Worm (Caenorhabditis elegans) whole organism, L2 larva: ENCODE results near the gene srw-62.

ENCODE experiments used
- C34F6.9 ChIP-seq: fragments of 150-350 bp; optimal IDR thresholded peaks from 2 replicates; lab custom pipeline; 2014; ENCODE audit warnings: missing biosample characterization, missing genetic modification characterization
- F13H6.1 ChIP-seq: sonication (generic microtip); optimal IDR thresholded peaks from 2 replicates; lab custom pipeline; 2016; ENCODE audit warnings: missing genetic modification characterization, missing compliant biosample characterization
- R02D3.7 ChIP-seq: fragments of 150-350 bp; optimal IDR thresholded peaks from 2 replicates; lab custom pipeline; 2014; ENCODE audit warnings: missing biosample characterization, missing genetic modification characterization
- Y55F3AM.14 ChIP-seq: fragments of 200-800 bp; sonication (Bioruptor generic); optimal IDR thresholded peaks from 2 replicates; lab custom pipeline; 2018; ENCODE audit warnings: mild to moderate bottlenecking, missing genetic modification characterization, missing compliant biosample characterization
- ZK546.5 ChIP-seq: sonication (generic microtip); optimal IDR thresholded peaks from 2 replicates; lab custom pipeline; 2017; ENCODE audit warnings: missing biosample characterization, missing genetic modification characterization
- alr-1 ChIP-seq: fragments of 150-350 bp; optimal IDR thresholded peaks from 2 replicates; lab custom pipeline; 2014; ENCODE audit warnings: missing biosample characterization, missing genetic modification characterization
- aly-2 ChIP-seq: fragments of 150-350 bp; optimal IDR thresholded peaks from 2 replicates; lab custom pipeline; 2014; ENCODE audit warnings: missing biosample characterization, missing genetic modification characterization
- ama-1 ChIP-seq: fragments of 150-350 bp; optimal IDR thresholded peaks from 2 replicates; lab custom pipeline; 2018; ENCODE audit warnings: inconsistent platforms
- blmp-1 ChIP-seq: sonication (generic microtip); optimal IDR thresholded peaks from 2 replicates; lab custom pipeline; 2017; ENCODE audit warnings: missing genetic modification characterization, mild to moderate bottlenecking, missing compliant biosample characterization, antibody characterized with exemption, moderate library complexity; ENCODE audit not compliant: insufficient read depth
- ceh-16 ChIP-seq: fragments of 150-350 bp; optimal IDR thresholded peaks from 2 replicates; lab custom pipeline; 2014; ENCODE audit warnings: missing biosample characterization, missing genetic modification characterization
- ceh-82 ChIP-seq: fragments of 150-350 bp; optimal IDR thresholded peaks from 2 replicates; lab custom pipeline; 2014; ENCODE audit warnings: missing biosample characterization, missing genetic modification characterization
- crh-2 ChIP-seq: sonication (generic microtip); optimal IDR thresholded peaks from 2 replicates; lab custom pipeline; 2017; ENCODE audit warnings: missing biosample characterization, missing genetic modification characterization
- dmd-4 ChIP-seq: sonication (generic microtip); optimal IDR thresholded peaks from 2 replicates; lab custom pipeline; 2017; ENCODE audit warnings: missing biosample characterization, missing genetic modification characterization
- egl-27 ChIP-seq: sonication (generic microtip); optimal IDR thresholded peaks from 3 replicates; lab custom pipeline; 2017; ENCODE audit warnings: missing biosample characterization, missing genetic modification reagents, missing genetic modification characterization
- elt-1 ChIP-seq: fragments of 150-350 bp; optimal IDR thresholded peaks from 2 replicates; lab custom pipeline; 2014; ENCODE audit warnings: missing biosample characterization, missing genetic modification characterization
- elt-3 ChIP-seq: sonication (generic microtip); optimal IDR thresholded peaks from 2 replicates; lab custom pipeline; 2017; ENCODE audit warnings: missing biosample characterization, missing genetic modification characterization
- fos-1 ChIP-seq: fragments of 150-350 bp; optimal IDR thresholded peaks from 2 replicates; lab custom pipeline; 2014; ENCODE audit warnings: missing biosample characterization, missing genetic modification characterization
- gmeb-1 ChIP-seq: fragments of 150-350 bp; optimal IDR thresholded peaks from 2 replicates; lab custom pipeline; 2014; ENCODE audit warnings: missing biosample characterization, missing genetic modification characterization
- lin-11 ChIP-seq: fragments of 150-350 bp; sonication (generic microtip); optimal IDR thresholded peaks from 2 replicates; lab custom pipeline; 2014; ENCODE audit warnings: missing biosample characterization, missing genetic modification characterization, inconsistent platforms, mixed read lengths
- lin-13 ChIP-seq: fragments of 150-350 bp; optimal IDR thresholded peaks from 2 replicates; lab custom pipeline; 2014; ENCODE audit warnings: missing biosample characterization, missing genetic modification reagents, missing genetic modification characterization
- lin-39 ChIP-seq: fragments of 150-350 bp; optimal IDR thresholded peaks from 2 replicates; lab custom pipeline; 2014; ENCODE audit warnings: missing biosample characterization, missing genetic modification reagents, missing genetic modification characterization
- lsy-2 ChIP-seq, 2 experiments: fragments of 150-350 bp in 1 of 2; sonication (generic microtip) in 1 of 2; optimal IDR thresholded peaks; 2 replicates each; lab custom pipeline; 2014 to 2017; ENCODE audit warnings: missing biosample characterization in 2 of 2, missing genetic modification characterization in 2 of 2
- mab-5 ChIP-seq: fragments of 150-350 bp; optimal IDR thresholded peaks from 2 replicates; lab custom pipeline; 2014; ENCODE audit warnings: missing biosample characterization, missing genetic modification characterization
- mbf-1 ChIP-seq: sonication (generic microtip); optimal IDR thresholded peaks from 2 replicates; lab custom pipeline; 2017; ENCODE audit warnings: missing biosample characterization, missing genetic modification characterization
- mdl-1 ChIP-seq, 2 experiments: fragments of 150-350 bp in 1 of 2; sonication (generic microtip) in 1 of 2; optimal IDR thresholded peaks; 2 replicates each; lab custom pipeline; 2017; ENCODE audit warnings: missing biosample characterization in 2 of 2, missing genetic modification characterization in 2 of 2
- nhr-10 ChIP-seq: sonication (generic microtip); optimal IDR thresholded peaks from 2 replicates; lab custom pipeline; 2017; ENCODE audit warnings: missing biosample characterization, missing genetic modification characterization
- nhr-11 ChIP-seq: fragments of 150-350 bp; optimal IDR thresholded peaks from 2 replicates; lab custom pipeline; 2014; ENCODE audit warnings: missing biosample characterization, missing genetic modification characterization
- nhr-12 ChIP-seq: fragments of 150-350 bp; optimal IDR thresholded peaks from 2 replicates; lab custom pipeline; 2014; ENCODE audit warnings: missing biosample characterization, missing genetic modification characterization
- nhr-129 ChIP-seq: fragments of 150-350 bp; optimal IDR thresholded peaks from 2 replicates; lab custom pipeline; 2014; ENCODE audit warnings: missing biosample characterization, missing genetic modification characterization
- nhr-21 ChIP-seq: fragments of 150-350 bp; optimal IDR thresholded peaks from 2 replicates; lab custom pipeline; 2014; ENCODE audit warnings: missing biosample characterization, missing genetic modification characterization
- nhr-23 ChIP-seq: fragments of 150-350 bp; optimal IDR thresholded peaks from 2 replicates; lab custom pipeline; 2014; ENCODE audit warnings: missing biosample characterization, missing genetic modification reagents, missing genetic modification characterization
- nhr-237 ChIP-seq: fragments of 150-350 bp; optimal IDR thresholded peaks from 2 replicates; lab custom pipeline; 2014; ENCODE audit warnings: missing biosample characterization, missing genetic modification characterization
- nhr-25 ChIP-seq: fragments of 150-350 bp; sonication (generic microtip); optimal IDR thresholded peaks from 3 replicates; lab custom pipeline; 2014; ENCODE audit warnings: missing biosample characterization, missing genetic modification characterization
- nhr-6 ChIP-seq: fragments of 150-350 bp; optimal IDR thresholded peaks from 2 replicates; lab custom pipeline; 2014; ENCODE audit warnings: missing biosample characterization, missing genetic modification characterization
- nhr-77 ChIP-seq: fragments of 150-350 bp; optimal IDR thresholded peaks from 2 replicates; lab custom pipeline; 2014; ENCODE audit warnings: missing biosample characterization, missing genetic modification characterization
- peb-1 ChIP-seq: fragments of 150-350 bp; optimal IDR thresholded peaks from 2 replicates; lab custom pipeline; 2014; ENCODE audit warnings: missing biosample characterization, missing genetic modification characterization
- sem-4 ChIP-seq: fragments of 150-350 bp; optimal IDR thresholded peaks from 2 replicates; lab custom pipeline; 2014; ENCODE audit warnings: missing biosample characterization, missing genetic modification reagents, missing genetic modification characterization
- skn-1 ChIP-seq: sonication (generic microtip); optimal IDR thresholded peaks from 2 replicates; lab custom pipeline; 2017; ENCODE audit warnings: missing biosample characterization, missing genetic modification characterization
- sma-3 ChIP-seq: sonication (generic microtip); optimal IDR thresholded peaks from 2 replicates; lab custom pipeline; 2016; ENCODE audit warnings: missing genetic modification reagents, missing genetic modification characterization, missing compliant biosample characterization
- sma-9 ChIP-seq, 2 experiments: fragments of 150-350 bp in 1 of 2; sonication (generic microtip) in 1 of 2; optimal IDR thresholded peaks; 2 replicates each; lab custom pipeline; 2014 to 2016; ENCODE audit warnings: missing genetic modification characterization in 2 of 2, mild to moderate bottlenecking in 1 of 2, missing biosample characterization in 1 of 2, missing compliant biosample characterization in 1 of 2, missing genetic modification reagents in 1 of 2, moderate library complexity in 1 of 2
- snpc-4 ChIP-seq: fragments of 150-350 bp; optimal IDR thresholded peaks from 2 replicates; lab custom pipeline; 2014; ENCODE audit warnings: missing biosample characterization, missing genetic modification characterization
- unc-39 ChIP-seq: fragments of 150-350 bp; optimal IDR thresholded peaks from 2 replicates; lab custom pipeline; 2014; ENCODE audit warnings: missing biosample characterization, missing genetic modification characterization
- unc-55 ChIP-seq: fragments of 150-350 bp; sonication (generic microtip); optimal IDR thresholded peaks from 3 replicates; lab custom pipeline; 2014; ENCODE audit warnings: missing biosample characterization, missing genetic modification reagents, missing genetic modification characterization
- unc-62 ChIP-seq: fragments of 150-350 bp; optimal IDR thresholded peaks from 2 replicates; lab custom pipeline; 2014; ENCODE audit warnings: missing biosample characterization, missing genetic modification reagents, missing genetic modification characterization
- zag-1 ChIP-seq: fragments of 150-350 bp; optimal IDR thresholded peaks from 2 replicates; lab custom pipeline; 2014; ENCODE audit warnings: missing biosample characterization, missing genetic modification characterization
- ztf-1 ChIP-seq: fragments of 200-800 bp; sonication (Bioruptor generic); conservative IDR thresholded peaks from 2 replicates; pipeline ENCODE4 v1.3.6; 2022; ENCODE audit warnings: missing genetic modification characterization, missing compliant biosample characterization
- ztf-11 ChIP-seq: sonication (generic microtip); optimal IDR thresholded peaks from 2 replicates; lab custom pipeline; 2017; ENCODE audit warnings: missing biosample characterization, missing genetic modification characterization
- ztf-4 ChIP-seq: fragments of 150-350 bp; optimal IDR thresholded peaks from 2 replicates; lab custom pipeline; 2014; ENCODE audit warnings: missing biosample characterization, missing genetic modification characterization

Gene srw-62

ce11 chrII:7808950-7809349 lies 16.3 kb upstream of the srw-62 start:
- TF ChIP-seq nhr-77 (tag; lab: Kevin White, UChicago) = no peak
- TF ChIP-seq ztf-4 (tag; lab: Kevin White, UChicago) = no peak
- TF ChIP-seq nhr-12 (tag; lab: Kevin White, UChicago) = no peak
- no peak for TF ChIP-seq snpc-4 (tag; lab: Kevin White, UChicago)
- peak; percentile 36 for TF ChIP-seq nhr-25 (tag; lab: Kevin White, UChicago)
- no peak for TF ChIP-seq unc-62 (GFP tag; lab: Kevin White, UChicago)
- peak; percentile 1 for TF ChIP-seq crh-2
- no peak for TF ChIP-seq ceh-82 (tag; lab: Kevin White, UChicago)
- TF ChIP-seq ZK546.5 (tag; lab: Kevin White, UChicago) = no peak
- TF ChIP-seq ama-1 = no peak
- no peak for TF ChIP-seq alr-1 (tag; lab: Kevin White, UChicago)
- TF ChIP-seq sem-4 (tag; lab: Kevin White, UChicago) = no peak
- no peak for TF ChIP-seq nhr-129 (tag; lab: Kevin White, UChicago)
- peak; percentile 23 for TF ChIP-seq sma-3 (GFP tag; lab: Kevin White, UChicago)
- no peak for TF ChIP-seq nhr-237
- TF ChIP-seq egl-27 (tag; lab: Kevin White, UChicago) = no peak
- TF ChIP-seq lsy-2 (tag; optimal IDR thresholded peaks at IDR 0.05; lab: Kevin White, UChicago) = peak in 1 of 2 experiments; percentile 11
- peak; percentile 49 for TF ChIP-seq F13H6.1 (tag; lab: Kevin White, UChicago)
- no peak for TF ChIP-seq peb-1 (tag; lab: Kevin White, UChicago)
- TF ChIP-seq Y55F3AM.14 (GFP tag; lab: Kevin White, UChicago) = peak; percentile 63
- no peak for TF ChIP-seq dmd-4 (tag; lab: Kevin White, UChicago)
- peak; percentile 38 for TF ChIP-seq gmeb-1 (tag; lab: Kevin White, UChicago)
- no peak for TF ChIP-seq R02D3.7 (tag; lab: Kevin White, UChicago)
- TF ChIP-seq ceh-16 (tag; lab: Kevin White, UChicago) = no peak
- TF ChIP-seq zag-1 = no peak
- peak; percentile 1 for TF ChIP-seq C34F6.9 (tag; lab: Kevin White, UChicago)
- no peak for TF ChIP-seq elt-1 (tag; lab: Kevin White, UChicago)
- no peak for TF ChIP-seq nhr-6 (tag; lab: Kevin White, UChicago)
- no peak for TF ChIP-seq blmp-1 (tag; lab: Kevin White, UChicago)
- TF ChIP-seq unc-55 (GFP tag; lab: Kevin White, UChicago) = no peak
- TF ChIP-seq fos-1 = peak; percentile 82
- no peak for TF ChIP-seq ztf-11 (tag; lab: Kevin White, UChicago)
- TF ChIP-seq lin-13 = no peak
- no peak for TF ChIP-seq mab-5
- TF ChIP-seq lin-11 (tag; lab: Kevin White, UChicago) = no peak
- no peak for TF ChIP-seq skn-1 (tag; lab: Kevin White, UChicago)
- no peak for TF ChIP-seq aly-2 (tag; lab: Kevin White, UChicago)
- TF ChIP-seq nhr-21 (tag; lab: Kevin White, UChicago) = no peak
- no peak for TF ChIP-seq mbf-1 (tag; lab: Kevin White, UChicago)
- no peak for TF ChIP-seq nhr-10 (tag; lab: Kevin White, UChicago)
- no peak for TF ChIP-seq elt-3 (tag; lab: Kevin White, UChicago)
- no peak for TF ChIP-seq mdl-1 (tag; optimal IDR thresholded peaks at IDR 0.05; lab: Kevin White, UChicago)
- TF ChIP-seq sma-9 (GFP tag; optimal IDR thresholded peaks at IDR 0.05; lab: Kevin White, UChicago) = peak; percentile 76
- TF ChIP-seq sma-9 (tag; optimal IDR thresholded peaks at IDR 0.05; lab: Kevin White, UChicago) = no peak
- no peak for TF ChIP-seq nhr-11 (tag; lab: Kevin White, UChicago)
- TF ChIP-seq nhr-23 (tag; lab: Kevin White, UChicago) = no peak
- no peak for TF ChIP-seq lin-39 (tag; lab: Kevin White, UChicago)
- no peak for TF ChIP-seq unc-39 (tag; lab: Kevin White, UChicago)
- TF ChIP-seq ztf-1 (GFP tag; lab: Robert Waterston, UW) = no peak
